Fruit fly (Drosophila melanogaster) whole organism, embryonic: ENCODE measurements around the gene AP-1-2beta.

Source experiments
- Blimp-1 ChIP-seq: fragments of 200-800 bp; sonication (Bioruptor generic); optimal IDR thresholded peaks from 3 replicates; lab custom pipeline; 2018; ENCODE audit warnings: missing biosample characterization, missing genetic modification characterization, mild to moderate bottlenecking, moderate library complexity, missing genetic modification reagents
- CG10321 ChIP-seq: fragments of 200-800 bp; sonication (Bioruptor generic); IDR thresholded peaks from 2 replicates; pipeline ENCODE4 v1.3.6; 2022; ENCODE audit warnings: missing biosample characterization, missing genetic modification characterization
- CG10366 ChIP-seq: fragments of 200-800 bp; sonication (Bioruptor generic); IDR thresholded peaks from 2 replicates; pipeline ENCODE4 v1.3.6; 2022; ENCODE audit warnings: missing biosample characterization, missing genetic modification characterization
- CG11247 ChIP-seq: fragments of 200-800 bp; sonication (Bioruptor generic); IDR thresholded peaks from 2 replicates; pipeline ENCODE4 v1.3.6; 2022; ENCODE audit warnings: missing biosample characterization, missing genetic modification characterization
- CG12155 ChIP-seq: fragments of 200-800 bp; sonication (Bioruptor generic); optimal IDR thresholded peaks from 3 replicates; lab custom pipeline; 2016; ENCODE audit warnings: missing biosample characterization, missing genetic modification characterization
- CG12391 ChIP-seq: fragments of 200-800 bp; sonication (Bioruptor generic); optimal IDR thresholded peaks from 3 replicates; lab custom pipeline; 2018; ENCODE audit warnings: missing biosample characterization, mild to moderate bottlenecking, missing genetic modification characterization, moderate library complexity
- CG1602 ChIP-seq: fragments of 200-800 bp; sonication (Bioruptor generic); optimal IDR thresholded peaks from 3 replicates; lab custom pipeline; 2016; ENCODE audit warnings: missing biosample characterization, missing genetic modification characterization
- CG32767 ChIP-seq: fragments of 200-800 bp; sonication (Bioruptor generic); IDR thresholded peaks from 2 replicates; pipeline ENCODE4 v1.3.6; 2022; ENCODE audit warnings: missing biosample characterization, missing genetic modification characterization
- CG34422 ChIP-seq: fragments of 200-800 bp; sonication (Bioruptor generic); IDR thresholded peaks from 3 replicates; pipeline ENCODE4 v1.3.6; 2022; ENCODE audit warnings: missing biosample characterization, missing genetic modification characterization
- CG3995 ChIP-seq: fragments of 200-800 bp; sonication (Bioruptor generic); optimal IDR thresholded peaks from 3 replicates; lab custom pipeline; 2016; ENCODE audit warnings: missing biosample characterization, missing genetic modification characterization
- CG6689 ChIP-seq: fragments of 200-800 bp; sonication (Bioruptor generic); IDR thresholded peaks from 2 replicates; pipeline ENCODE4 v1.3.6; 2022; ENCODE audit warnings: missing biosample characterization, missing genetic modification characterization
- CG7271 ChIP-seq: fragments of 200-800 bp; sonication (Bioruptor generic); optimal IDR thresholded peaks from 2 replicates; lab custom pipeline; 2018; ENCODE audit warnings: missing biosample characterization, mild to moderate bottlenecking, missing genetic modification characterization, moderate library complexity
- CG7556 ChIP-seq: fragments of 200-800 bp; sonication (Bioruptor generic); optimal IDR thresholded peaks from 2 replicates; lab custom pipeline; 2017; ENCODE audit warnings: missing biosample characterization, mild to moderate bottlenecking, missing genetic modification characterization
- CG7745 ChIP-seq: fragments of 200-800 bp; sonication (Bioruptor generic); optimal IDR thresholded peaks from 2 replicates; lab custom pipeline; 2018; ENCODE audit warnings: missing biosample characterization, mild to moderate bottlenecking, missing genetic modification characterization, moderate library complexity
- CG8290 ChIP-seq, 3 experiments: fragments of 200-800 bp; sonication (Bioruptor generic); optimal IDR thresholded peaks; 2 replicates each; lab custom pipeline; 2016 to 2019; ENCODE audit warnings: missing biosample characterization in 3 of 3, missing genetic modification characterization in 3 of 3, mild to moderate bottlenecking in 2 of 3, moderate library complexity in 1 of 3
- CG8478 ChIP-seq: fragments of >200 bp; optimal IDR thresholded peaks from 2 replicates; lab custom pipeline; 2018
- CG9876 ChIP-seq: fragments of 200-800 bp; sonication (Bioruptor generic); optimal IDR thresholded peaks from 2 replicates; lab custom pipeline; 2016; ENCODE audit warnings: missing biosample characterization, missing genetic modification characterization
- Hr51 ChIP-seq, 2 experiments: fragments of 200-800 bp; sonication (Bioruptor generic); optimal IDR thresholded peaks; 2 replicates in 1 of 2; 3 replicates in 1 of 2; lab custom pipeline; 2016 to 2018; ENCODE audit warnings: missing biosample characterization in 2 of 2, missing genetic modification characterization in 2 of 2, mild to moderate bottlenecking in 1 of 2, moderate library complexity in 1 of 2
- Hr78 ChIP-seq, 2 experiments: fragments of 200-800 bp in 1 of 2; fragments of >200 bp in 1 of 2; sonication (Bioruptor generic) in 1 of 2; optimal IDR thresholded peaks; 2 replicates each; lab custom pipeline; 2017 to 2019; ENCODE audit warnings: missing biosample characterization in 2 of 2, missing genetic modification characterization in 2 of 2, mild to moderate bottlenecking in 1 of 2, moderate library complexity in 1 of 2
- Jarid2 ChIP-seq: fragments of 200-800 bp; sonication (Bioruptor generic); optimal IDR thresholded peaks from 3 replicates; lab custom pipeline; 2017; ENCODE audit warnings: mild to moderate bottlenecking, missing biosample characterization, missing genetic modification reagents, missing genetic modification characterization
- Kr ChIP-seq: fragments of 200-800 bp; sonication (Bioruptor generic); optimal IDR thresholded peaks from 2 replicates; lab custom pipeline; 2017; ENCODE audit warnings: missing biosample characterization, mild to moderate bottlenecking, missing genetic modification characterization
- Med ChIP-seq: fragments of 200-800 bp; sonication (Bioruptor generic); peaks from one replicate; lab custom pipeline; 2016; ENCODE audit warnings: missing biosample characterization, missing genetic modification characterization, mild to moderate bottlenecking, inconsistent platforms, moderate library complexity
- PHDP ChIP-seq: fragments of 200-800 bp; sonication (Bioruptor generic); optimal IDR thresholded peaks from 3 replicates; lab custom pipeline; 2018; ENCODE audit warnings: missing biosample characterization, mild to moderate bottlenecking, missing genetic modification characterization, moderate library complexity
- Trl ChIP-seq, 3 experiments: fragments of >200 bp in 2 of 3; fragments of 200-800 bp in 1 of 3; sonication (Bioruptor generic) in 1 of 3; optimal IDR thresholded peaks; 2 replicates in 1 of 3; 3 replicates in 2 of 3; lab custom pipeline; 2016 to 2017; ENCODE audit warnings: missing biosample characterization in 1 of 3, missing genetic modification characterization in 1 of 3
- abd-A ChIP-seq: fragments of 200-800 bp; sonication (Bioruptor generic); optimal IDR thresholded peaks from 3 replicates; lab custom pipeline; 2019; ENCODE audit warnings: missing biosample characterization, mild to moderate bottlenecking, missing genetic modification characterization, moderate library complexity
- cato ChIP-seq: fragments of 200-800 bp; sonication (Bioruptor generic); optimal IDR thresholded peaks from 2 replicates; lab custom pipeline; 2016; ENCODE audit warnings: missing biosample characterization, missing genetic modification characterization, borderline replicate concordance
- cg ChIP-seq: fragments of 200-800 bp; sonication (Bioruptor generic); optimal IDR thresholded peaks from 3 replicates; lab custom pipeline; 2019; ENCODE audit warnings: missing biosample characterization, mild to moderate bottlenecking, missing genetic modification characterization, moderate library complexity
- crol ChIP-seq: fragments of 200-800 bp; sonication (Bioruptor generic); IDR thresholded peaks from 2 replicates; pipeline ENCODE4 v1.3.6; 2022; ENCODE audit warnings: missing biosample characterization, missing genetic modification characterization
- dmrt11E ChIP-seq: fragments of 200-800 bp; sonication (Bioruptor generic); optimal IDR thresholded peaks from 3 replicates; lab custom pipeline; 2018; ENCODE audit warnings: missing biosample characterization, mild to moderate bottlenecking, missing genetic modification characterization, moderate library complexity
- ems ChIP-seq: fragments of 200-800 bp; sonication (Bioruptor generic); optimal IDR thresholded peaks from 3 replicates; lab custom pipeline; 2016; ENCODE audit warnings: missing biosample characterization, missing genetic modification characterization
- exex ChIP-seq: fragments of 200-800 bp; sonication (Bioruptor generic); optimal IDR thresholded peaks from 4 replicates; lab custom pipeline; 2018; ENCODE audit warnings: missing biosample characterization, mild to moderate bottlenecking, missing genetic modification characterization, moderate library complexity
- gem ChIP-seq: fragments of 200-800 bp; sonication (Bioruptor generic); optimal IDR thresholded peaks from 2 replicates; lab custom pipeline; 2019; ENCODE audit warnings: missing biosample characterization, mild to moderate bottlenecking, missing genetic modification characterization, moderate library complexity
- gro ChIP-seq: fragments of 200-800 bp; sonication (Bioruptor generic); optimal IDR thresholded peaks from 2 replicates; lab custom pipeline; 2016; ENCODE audit warnings: missing biosample characterization, missing genetic modification characterization
- h ChIP-seq: fragments of >200 bp; optimal IDR thresholded peaks from 2 replicates; lab custom pipeline; 2017
- luna ChIP-seq: fragments of 200-800 bp; sonication (Bioruptor generic); optimal IDR thresholded peaks from 2 replicates; lab custom pipeline; 2016; ENCODE audit warnings: missing biosample characterization, missing genetic modification characterization
- pfk ChIP-seq: fragments of 200-800 bp; sonication (Bioruptor generic); optimal IDR thresholded peaks from 2 replicates; lab custom pipeline; 2018; ENCODE audit warnings: missing biosample characterization, mild to moderate bottlenecking, missing genetic modification characterization, moderate library complexity
- pros ChIP-seq: fragments of 200-800 bp; sonication (Bioruptor generic); optimal IDR thresholded peaks from 3 replicates; lab custom pipeline; 2019; ENCODE audit warnings: missing biosample characterization, mild to moderate bottlenecking, missing genetic modification characterization, moderate library complexity
- pzg ChIP-seq: fragments of 200-800 bp; sonication (Bioruptor generic); optimal IDR thresholded peaks from 3 replicates; lab custom pipeline; 2018; ENCODE audit warnings: missing biosample characterization, mild to moderate bottlenecking, missing genetic modification characterization, moderate library complexity
- scrt ChIP-seq: fragments of 200-800 bp; sonication (Bioruptor generic); optimal IDR thresholded peaks from 2 replicates; lab custom pipeline; 2018; ENCODE audit warnings: missing biosample characterization, mild to moderate bottlenecking, missing genetic modification characterization, moderate library complexity
- sens ChIP-seq: fragments of 200-800 bp; sonication (Bioruptor generic); peaks from one replicate; lab custom pipeline; 2016; ENCODE audit warnings: missing biosample characterization, missing genetic modification characterization
- seq ChIP-seq: fragments of 200-800 bp; sonication (Bioruptor generic); IDR thresholded peaks from 2 replicates; pipeline ENCODE4 v1.3.6; 2022; ENCODE audit warnings: missing biosample characterization, missing genetic modification characterization
- stc ChIP-seq: fragments of 200-800 bp; sonication (Bioruptor generic); IDR thresholded peaks from 2 replicates; pipeline ENCODE4 v1.3.6; 2022; ENCODE audit warnings: missing biosample characterization, missing genetic modification characterization

Gene AP-1-2beta

dm6 chrX:19717988-19718973 lies 12.5 kb upstream of the AP-1-2beta start, which contains the start of gene CG12531 (continued):
- TF ChIP-seq CG32767 (peak; percentile 61; the same call in 1 of the 2 replicates), CG11247 (no peak), CG34422 (GFP tag; lab: Robert Waterston, UW) (no peak), CG7271 (tag; lab: Kevin White, UChicago) (no peak), exex (no peak), stc (GFP tag; lab: Robert Waterston, UW) (no peak), Trl (optimal IDR thresholded peaks at IDR 0.05; lab: Kevin White, UChicago) (peak; percentile 67 to 81), Trl (GFP tag; optimal IDR thresholded peaks at IDR 0.05; lab: Kevin White, UChicago) (no peak), CG12155 (peak; percentile 77), abd-A (tag; lab: Kevin White, UChicago) (peak; percentile 14), dmrt11E (no peak), Hr78 (GFP tag; optimal IDR thresholded peaks at IDR 0.05; lab: Kevin White, UChicago) (no peak), CG7745 (tag; lab: Kevin White, UChicago) (no peak), Kr (GFP tag; lab: Kevin White, UChicago) (no peak), CG8478 (peak; percentile 22), CG9876 (GFP tag; lab: Kevin White, UChicago) (no peak), cato (GFP tag; lab: Kevin White, UChicago) (no peak), gro (GFP tag; lab: Kevin White, UChicago) (no peak), CG6689 (no peak), CG1602 (GFP tag; lab: Kevin White, UChicago) (no peak), pros (GFP tag; lab: Kevin White, UChicago) (peak; percentile 39), crol (GFP tag; lab: Robert Waterston, UW) (peak; percentile 10; the same call in 1 of the 2 replicates), sens (peak; percentile 28), CG3995 (peak; percentile 5), gem (tag; lab: Kevin White, UChicago) (no peak), luna (GFP tag; lab: Kevin White, UChicago) (no peak), cg (GFP tag; lab: Kevin White, UChicago) (peak; percentile 61), Blimp-1 (GFP tag; lab: Kevin White, UChicago) (no peak), scrt (GFP tag; lab: Kevin White, UChicago) (peak; percentile 50), CG12391 (tag; lab: Kevin White, UChicago) (no peak), h (lab: Kevin White, UChicago) (no peak), pzg (GFP tag; lab: Kevin White, UChicago) (peak; percentile 10), ems (GFP tag; lab: Kevin White, UChicago) (no peak), CG8290 (GFP tag; optimal IDR thresholded peaks at IDR 0.05; lab: Kevin White, UChicago) (no peak), CG8290 (tag; optimal IDR thresholded peaks at IDR 0.05; lab: Kevin White, UChicago) (no peak), PHDP (tag; lab: Kevin White, UChicago) (no peak), Hr51 (GFP tag; optimal IDR thresholded peaks at IDR 0.05; lab: Kevin White, UChicago) (peak in 1 of 2 experiments; percentile 12), CG10366 (no peak), pfk (no peak)

- TF ChIP-seq Jarid2 (GFP tag; lab: Kevin White, UChicago) = no peak
- TF ChIP-seq CG10321 = peak; percentile 59; the same call in 1 of the 2 replicates
- peak; percentile 45; the same call in 1 of the 2 replicates for TF ChIP-seq seq (GFP tag; lab: Robert Waterston, UW)
- TF ChIP-seq Med (GFP tag; lab: Kevin White, UChicago) = peak; percentile 9
- TF ChIP-seq pzg (GFP tag; lab: Kevin White, UChicago) = peak; percentile 12
- no peak for TF ChIP-seq CG7556
- TF ChIP-seq, all 482 proteins: peak for 4
Measured at dm6 chrX:19735270-19735669, 4.5 kb downstream of the AP-1-2beta start, which contains the start of gene CG14234. Gene CG14234, plus strand, starts transcription at chrX:19735570.
